Worm (Caenorhabditis elegans) whole organism, mixed stage, embryonic: ENCODE data around the gene plpp-1.2.

Source experiments
- M03D4.4 ChIP-seq: sonication (generic microtip); optimal IDR thresholded peaks from 2 replicates; lab custom pipeline; 2017; ENCODE audit warnings: mild to moderate bottlenecking, missing genetic modification characterization, missing compliant biosample characterization
- blmp-1 ChIP-seq: fragments of 150-350 bp; optimal IDR thresholded peaks from 2 replicates; lab custom pipeline; 2014; ENCODE audit warnings: missing biosample characterization, missing genetic modification characterization
- ceh-39 ChIP-seq: fragments of 150-350 bp; optimal IDR thresholded peaks from 2 replicates; lab custom pipeline; 2014; ENCODE audit warnings: missing biosample characterization, missing genetic modification characterization
- ceh-43 ChIP-seq: fragments of 200-800 bp; sonication (Bioruptor generic); optimal IDR thresholded peaks from 2 replicates; lab custom pipeline; 2018; ENCODE audit warnings: mild to moderate bottlenecking, missing genetic modification characterization, moderate library complexity, missing compliant biosample characterization
- ces-1 ChIP-seq: fragments of 150-350 bp; optimal IDR thresholded peaks from 2 replicates; lab custom pipeline; 2014; ENCODE audit warnings: missing biosample characterization, missing genetic modification reagents, missing genetic modification characterization
- cnd-1 ChIP-seq: fragments of 200-800 bp; sonication (Bioruptor generic); optimal IDR thresholded peaks from 2 replicates; lab custom pipeline; 2018; ENCODE audit warnings: mild to moderate bottlenecking, missing genetic modification characterization, missing compliant biosample characterization
- drap-1 ChIP-seq: fragments of 200-800 bp; sonication (Bioruptor generic); optimal IDR thresholded peaks from 3 replicates; lab custom pipeline; 2018; ENCODE audit warnings: mild to moderate bottlenecking, missing genetic modification characterization, missing compliant biosample characterization
- elt-1 ChIP-seq: sonication (generic microtip); optimal IDR thresholded peaks from 2 replicates; lab custom pipeline; 2017; ENCODE audit warnings: missing genetic modification characterization, mild to moderate bottlenecking, missing compliant biosample characterization, antibody characterized with exemption, moderate library complexity, borderline replicate concordance; ENCODE audit not compliant: insufficient read depth
- elt-3 ChIP-seq: fragments of 150-350 bp; optimal IDR thresholded peaks from 2 replicates; lab custom pipeline; 2014; ENCODE audit warnings: missing biosample characterization, missing genetic modification characterization
- flh-1 ChIP-seq: fragments of 200-800 bp; sonication (Bioruptor generic); optimal IDR thresholded peaks from 2 replicates; lab custom pipeline; 2018; ENCODE audit warnings: mild to moderate bottlenecking, missing genetic modification characterization, moderate library complexity, missing compliant biosample characterization
- ham-2 ChIP-seq: fragments of 200-800 bp; sonication (Bioruptor generic); optimal IDR thresholded peaks from 2 replicates; lab custom pipeline; 2018; ENCODE audit warnings: mild to moderate bottlenecking, missing genetic modification characterization, missing compliant biosample characterization
- lin-32 ChIP-seq: fragments of 200-800 bp; sonication (Bioruptor generic); optimal IDR thresholded peaks from 2 replicates; lab custom pipeline; 2018; ENCODE audit warnings: mild to moderate bottlenecking, missing genetic modification characterization, missing compliant biosample characterization
- lsy-2 ChIP-seq: fragments of 150-350 bp; optimal IDR thresholded peaks from 2 replicates; lab custom pipeline; 2014; ENCODE audit warnings: missing biosample characterization, missing genetic modification characterization
- mab-5 ChIP-seq: fragments of 150-350 bp; optimal IDR thresholded peaks from 2 replicates; lab custom pipeline; 2014; ENCODE audit warnings: missing biosample characterization, missing genetic modification characterization
- mep-1 ChIP-seq: fragments of 150-350 bp; optimal IDR thresholded peaks from 2 replicates; lab custom pipeline; 2017; ENCODE audit warnings: missing biosample characterization, missing genetic modification reagents, missing genetic modification characterization, inconsistent platforms
- mls-2 ChIP-seq: sonication (generic microtip); optimal IDR thresholded peaks from 2 replicates; lab custom pipeline; 2016; ENCODE audit warnings: mild to moderate bottlenecking, missing genetic modification characterization, moderate library complexity, missing compliant biosample characterization
- nhr-12 ChIP-seq: fragments of 150-350 bp; optimal IDR thresholded peaks from 2 replicates; lab custom pipeline; 2014; ENCODE audit warnings: missing biosample characterization, missing genetic modification characterization
- nhr-2 ChIP-seq: fragments of 150-350 bp; optimal IDR thresholded peaks from 2 replicates; lab custom pipeline; 2014; ENCODE audit warnings: missing biosample characterization, missing genetic modification characterization
- nhr-237 ChIP-seq: fragments of 150-350 bp; optimal IDR thresholded peaks from 2 replicates; lab custom pipeline; 2014; ENCODE audit warnings: missing biosample characterization, missing genetic modification characterization
- nhr-28 ChIP-seq: fragments of 150-350 bp; optimal IDR thresholded peaks from 2 replicates; lab custom pipeline; 2014; ENCODE audit warnings: missing biosample characterization, missing genetic modification characterization
- nhr-76 ChIP-seq: sonication (generic microtip); optimal IDR thresholded peaks from 2 replicates; lab custom pipeline; 2017; ENCODE audit warnings: missing biosample characterization, missing genetic modification characterization
- pha-4 ChIP-seq: fragments of 150-350 bp; optimal IDR thresholded peaks from 2 replicates; lab custom pipeline; 2018; ENCODE audit warnings: missing biosample characterization, missing genetic modification reagents, missing genetic modification characterization
- sem-2 ChIP-seq: fragments of 200-800 bp; sonication (Bioruptor generic); optimal IDR thresholded peaks from 2 replicates; lab custom pipeline; 2018; ENCODE audit warnings: mild to moderate bottlenecking, missing genetic modification characterization, missing compliant biosample characterization
- sptf-1 ChIP-seq: sonication (generic microtip); optimal IDR thresholded peaks from 2 replicates; lab custom pipeline; 2017; ENCODE audit warnings: mild to moderate bottlenecking, missing genetic modification characterization, moderate library complexity, missing compliant biosample characterization
- unc-120 ChIP-seq: sonication (generic microtip); optimal IDR thresholded peaks from 2 replicates; lab custom pipeline; 2017; ENCODE audit warnings: missing genetic modification characterization, missing compliant biosample characterization; ENCODE audit not compliant: poor library complexity, severe bottlenecking
- unc-39 ChIP-seq: fragments of 150-350 bp; optimal IDR thresholded peaks from 2 replicates; lab custom pipeline; 2014; ENCODE audit warnings: missing biosample characterization, missing genetic modification characterization
- unc-62 ChIP-seq: fragments of 150-350 bp; optimal IDR thresholded peaks from 2 replicates; lab custom pipeline; 2014; ENCODE audit warnings: missing biosample characterization, missing genetic modification reagents, missing genetic modification characterization
- zip-8 ChIP-seq: fragments of 150-350 bp; optimal IDR thresholded peaks from 2 replicates; lab custom pipeline; 2014; ENCODE audit warnings: missing biosample characterization, missing genetic modification characterization
- ztf-11 ChIP-seq: fragments of 150-350 bp; optimal IDR thresholded peaks from 2 replicates; lab custom pipeline; 2014; ENCODE audit warnings: missing biosample characterization, missing genetic modification characterization

Gene plpp-1.2

DNA sequence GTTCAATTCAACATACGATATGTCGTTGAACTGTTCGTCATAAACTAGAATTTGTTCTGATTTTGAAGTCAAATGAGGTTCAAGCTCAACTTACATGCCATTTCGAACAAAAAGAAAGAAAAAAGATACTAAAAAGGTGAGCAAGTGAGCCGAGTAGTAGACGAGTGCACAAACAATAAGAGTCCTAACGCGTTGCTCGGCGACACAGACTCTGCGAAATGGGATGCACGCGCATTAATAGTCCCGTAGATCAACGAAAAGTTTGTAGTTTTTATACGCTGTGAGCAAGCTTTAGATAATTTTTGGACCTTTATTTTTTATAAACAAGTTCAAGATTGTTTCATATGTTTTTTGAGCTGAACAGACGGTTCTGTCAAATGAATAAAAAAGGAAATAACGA lies 43.4 kb downstream of the plpp-1.2 start, which contains the start of gene C56E6.4:
Gene C56E6.4, minus strand, starts transcription at position 101 of the 400 bp plus-strand sequence.
- no peak for TF ChIP-seq nhr-76 (tag; lab: Kevin White, UChicago)
- TF ChIP-seq elt-3 (tag; lab: Kevin White, UChicago), result no peak
- no peak for TF ChIP-seq nhr-12
- TF ChIP-seq ceh-43 (GFP tag; lab: Kevin White, UChicago), result no peak
- no peak for TF ChIP-seq mep-1 (tag; lab: Kevin White, UChicago)
- TF ChIP-seq elt-1 (tag; lab: Kevin White, UChicago), result no peak
- TF ChIP-seq pha-4, result no peak
- TF ChIP-seq nhr-237 (tag; lab: Kevin White, UChicago), result no peak
- no peak for TF ChIP-seq M03D4.4 (tag; lab: Kevin White, UChicago)
- TF ChIP-seq ces-1 (GFP tag; lab: Kevin White, UChicago), result no peak
- no peak for TF ChIP-seq mls-2 (tag; lab: Kevin White, UChicago)
- TF ChIP-seq sptf-1 (tag; lab: Kevin White, UChicago), result no peak
- no peak for TF ChIP-seq flh-1 (GFP tag; lab: Kevin White, UChicago)
- no peak for TF ChIP-seq unc-39 (tag; lab: Kevin White, UChicago)
- TF ChIP-seq sem-2, result no peak
- no peak for TF ChIP-seq nhr-28 (tag; lab: Kevin White, UChicago)

DNA sequence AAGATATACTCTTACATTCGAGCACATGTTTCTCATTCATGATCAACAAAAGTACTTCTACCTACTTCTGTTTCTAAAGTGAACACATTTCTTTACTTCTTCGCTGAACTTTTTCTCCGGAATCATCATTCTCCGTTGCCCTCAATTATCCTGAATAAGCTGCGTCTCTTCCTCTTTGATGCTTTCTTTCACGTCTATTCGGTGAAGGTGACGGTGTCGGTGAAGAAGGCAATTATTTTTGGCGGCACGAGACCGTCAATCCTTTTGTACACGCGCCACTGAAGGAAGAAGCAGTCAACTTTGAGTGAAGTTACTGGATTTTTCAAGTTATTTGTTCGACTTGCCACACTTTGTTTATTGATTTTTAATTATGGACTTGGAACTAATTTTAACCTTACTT lies 46.3 kb downstream of the plpp-1.2 start, which contains the start of gene abch-1:
Gene abch-1, minus strand, starts transcription at position 101 of the 400 bp plus-strand sequence.
- no peak for TF ChIP-seq ham-2 (GFP tag; lab: Kevin White, UChicago)
- TF ChIP-seq, all 35 proteins: peak for 0

ce11 chrII:6531940-6532339 lies 46.7 kb downstream of the plpp-1.2 start, which contains the start of gene abcx-1:
abcx-1 (plus strand) TSS chrII:6532163.
- TF ChIP-seq ztf-11 (no peak), ceh-43 (GFP tag; lab: Kevin White, UChicago) (no peak), unc-39 (tag; lab: Kevin White, UChicago) (no peak), pha-4 (no peak), nhr-76 (tag; lab: Kevin White, UChicago) (no peak), unc-62 (no peak), drap-1 (GFP tag; lab: Kevin White, UChicago) (no peak), M03D4.4 (tag; lab: Kevin White, UChicago) (no peak)

DNA sequence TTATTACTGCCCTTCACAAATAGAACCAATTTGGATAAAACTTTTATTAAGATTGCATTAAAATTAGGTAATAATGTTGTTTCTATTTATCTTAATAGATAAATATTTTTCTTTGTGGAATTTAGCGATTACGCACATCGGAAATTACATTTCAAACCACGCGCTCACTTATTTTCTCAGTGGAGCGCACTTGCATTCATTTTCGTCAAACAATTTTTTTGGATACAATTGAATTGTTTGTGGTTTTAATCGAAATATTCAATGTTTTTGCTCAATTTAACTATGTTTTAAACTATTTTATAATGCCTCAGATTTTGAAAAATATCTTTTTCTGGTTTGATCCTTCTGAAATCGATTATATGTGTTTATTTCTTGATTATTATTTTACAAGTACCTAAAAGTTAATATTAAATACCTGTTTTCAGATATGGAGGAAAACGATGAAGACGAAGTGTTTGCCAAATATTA lies 50.7 kb downstream of the plpp-1.2 start, which contains the start of gene utp-20:
Gene utp-20, plus strand, starts transcription at position 418 of the 468 bp plus-strand sequence.
- TF ChIP-seq flh-1 (GFP tag; lab: Kevin White, UChicago) (no peak), lin-32 (GFP tag; lab: Kevin White, UChicago) (no peak), mab-5 (tag; lab: Kevin White, UChicago) (no peak), M03D4.4 (tag; lab: Kevin White, UChicago) (no peak), nhr-237 (tag; lab: Kevin White, UChicago) (peak; percentile 25), nhr-2 (no peak), blmp-1 (no peak), unc-120 (tag; lab: Kevin White, UChicago) (no peak), ztf-11 (no peak), drap-1 (GFP tag; lab: Kevin White, UChicago) (no peak), ceh-39 (tag; lab: Kevin White, UChicago) (peak; percentile 39), zip-8 (tag; lab: Kevin White, UChicago) (no peak), unc-62 (no peak), lsy-2 (tag; lab: Kevin White, UChicago) (peak; percentile 65), ces-1 (GFP tag; lab: Kevin White, UChicago) (peak; percentile 84), cnd-1 (no peak), nhr-12 (no peak), pha-4 (no peak), nhr-76 (tag; lab: Kevin White, UChicago) (no peak)
